Worm (Caenorhabditis elegans) whole organism, L2 larva: Measurements from ENCODE around the gene ubq-2.

ENCODE experiments used
- dmd-4 ChIP-seq: sonication (generic microtip); optimal IDR thresholded peaks from 2 replicates; lab custom pipeline; 2017; ENCODE audit warnings: missing biosample characterization, missing genetic modification characterization
- egl-27 ChIP-seq: sonication (generic microtip); optimal IDR thresholded peaks from 3 replicates; lab custom pipeline; 2017; ENCODE audit warnings: missing biosample characterization, missing genetic modification reagents, missing genetic modification characterization
- elt-3 ChIP-seq: sonication (generic microtip); optimal IDR thresholded peaks from 2 replicates; lab custom pipeline; 2017; ENCODE audit warnings: missing biosample characterization, missing genetic modification characterization
- lin-13 ChIP-seq: fragments of 150-350 bp; optimal IDR thresholded peaks from 2 replicates; lab custom pipeline; 2014; ENCODE audit warnings: missing biosample characterization, missing genetic modification reagents, missing genetic modification characterization
- nhr-77 ChIP-seq: fragments of 150-350 bp; optimal IDR thresholded peaks from 2 replicates; lab custom pipeline; 2014; ENCODE audit warnings: missing biosample characterization, missing genetic modification characterization
- skn-1 ChIP-seq: sonication (generic microtip); optimal IDR thresholded peaks from 2 replicates; lab custom pipeline; 2017; ENCODE audit warnings: missing biosample characterization, missing genetic modification characterization
- ztf-4 ChIP-seq: fragments of 150-350 bp; optimal IDR thresholded peaks from 2 replicates; lab custom pipeline; 2014; ENCODE audit warnings: missing biosample characterization, missing genetic modification characterization

DNA sequence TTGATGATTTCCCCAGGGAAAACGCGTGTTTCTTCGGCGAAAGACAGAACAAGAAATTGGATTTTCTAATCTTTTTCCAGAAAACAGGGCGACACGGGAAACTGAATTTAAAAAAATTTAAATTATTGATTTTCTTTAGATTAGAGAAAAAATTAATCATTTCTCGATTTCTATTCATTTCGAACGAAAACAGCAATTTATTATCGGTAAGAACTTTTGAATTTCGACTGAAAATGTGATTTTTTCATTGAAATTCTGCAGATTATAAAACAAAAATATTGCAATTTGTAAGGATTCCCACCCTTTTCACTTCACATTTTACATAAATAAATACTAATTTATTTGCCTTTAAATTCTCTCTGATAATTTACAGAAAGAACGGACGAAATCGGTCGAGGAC is 5.9 kb downstream of the ubq-2 start, which contains the start of gene bckd-1A:
- no peak for TF ChIP-seq egl-27
- TF ChIP-seq lin-13 (GFP tag; lab: Kevin White, UChicago): no peak
- TF ChIP-seq skn-1 (tag; lab: Kevin White, UChicago): no peak
- no peak for TF ChIP-seq elt-3 (tag; lab: Kevin White, UChicago)
- no peak for TF ChIP-seq ztf-4
- TF ChIP-seq nhr-77: no peak
- no peak for TF ChIP-seq dmd-4 (tag; lab: Kevin White, UChicago)
